Worm (Caenorhabditis elegans) whole organism, L1 larva: ENCODE data around the gene grl-17.
A peak's percentile ranks its signal among the peaks of the same experiment; 100 is the strongest.

Experiments used
- ama-1 ChIP-seq: fragments of 150-350 bp; optimal IDR thresholded peaks from 2 replicates; lab custom pipeline; 2014
- egl-13 ChIP-seq: sonication (generic microtip); optimal IDR thresholded peaks from 2 replicates; lab custom pipeline; 2016; ENCODE audit warnings: missing genotype, missing genetic modification reagents, missing genetic modification characterization, missing compliant biosample characterization
- elt-3 ChIP-seq, 6 experiments: fragments of 150-350 bp in 1 of 6; sonication (generic microtip); optimal IDR thresholded peaks; 2 replicates each; lab custom pipeline; 2017 to 2018; ENCODE audit warnings: missing biosample characterization in 6 of 6, missing genetic modification characterization in 6 of 6, inconsistent platforms in 1 of 6
- fkh-10 ChIP-seq: sonication (generic microtip); optimal IDR thresholded peaks from 2 replicates; lab custom pipeline; 2017; ENCODE audit warnings: missing biosample characterization, missing genetic modification reagents, missing genetic modification characterization
- nhr-76 ChIP-seq: sonication (generic microtip); optimal IDR thresholded peaks from 2 replicates; lab custom pipeline; 2017; ENCODE audit warnings: missing biosample characterization, missing genetic modification characterization
- sptf-1 ChIP-seq: fragments of 150-350 bp; optimal IDR thresholded peaks from 2 replicates; lab custom pipeline; 2014; ENCODE audit warnings: missing biosample characterization, missing genetic modification characterization

DNA sequence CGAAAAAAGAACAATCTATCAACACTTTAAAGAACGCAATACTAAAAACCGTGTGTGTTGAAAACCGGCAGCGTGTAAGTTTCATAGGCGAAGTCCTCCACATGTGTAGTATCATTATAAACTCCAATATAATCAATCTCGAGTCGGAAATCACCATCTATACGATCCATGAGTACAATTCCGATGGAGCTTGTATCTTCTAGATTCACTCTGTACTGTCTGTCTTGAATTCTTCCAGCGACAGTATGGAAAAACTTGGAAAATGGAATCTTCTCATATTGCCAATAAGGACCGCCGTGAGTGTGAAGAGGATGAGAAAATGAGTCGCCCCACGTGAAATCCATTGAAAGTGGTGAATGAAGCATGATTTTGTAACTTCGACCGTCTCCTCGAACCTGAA, 3.2 kb upstream of the grl-17 start:
- no peak for TF ChIP-seq nhr-76
- peak; percentile 67 for TF ChIP-seq ama-1 (lab: Kevin White, UChicago)
- no peak for TF ChIP-seq elt-3 (tag; optimal IDR thresholded peaks at IDR 0.05; lab: Kevin White, UChicago)
- no peak for TF ChIP-seq egl-13 (tag; lab: Kevin White, UChicago)
- no peak for TF ChIP-seq fkh-10 (GFP tag; lab: Kevin White, UChicago)
- TF ChIP-seq sptf-1 (tag; lab: Kevin White, UChicago), result no peak
